Fruit fly (Drosophila melanogaster): ENCODE results near the gene rdx.

Gene rdx

DNA sequence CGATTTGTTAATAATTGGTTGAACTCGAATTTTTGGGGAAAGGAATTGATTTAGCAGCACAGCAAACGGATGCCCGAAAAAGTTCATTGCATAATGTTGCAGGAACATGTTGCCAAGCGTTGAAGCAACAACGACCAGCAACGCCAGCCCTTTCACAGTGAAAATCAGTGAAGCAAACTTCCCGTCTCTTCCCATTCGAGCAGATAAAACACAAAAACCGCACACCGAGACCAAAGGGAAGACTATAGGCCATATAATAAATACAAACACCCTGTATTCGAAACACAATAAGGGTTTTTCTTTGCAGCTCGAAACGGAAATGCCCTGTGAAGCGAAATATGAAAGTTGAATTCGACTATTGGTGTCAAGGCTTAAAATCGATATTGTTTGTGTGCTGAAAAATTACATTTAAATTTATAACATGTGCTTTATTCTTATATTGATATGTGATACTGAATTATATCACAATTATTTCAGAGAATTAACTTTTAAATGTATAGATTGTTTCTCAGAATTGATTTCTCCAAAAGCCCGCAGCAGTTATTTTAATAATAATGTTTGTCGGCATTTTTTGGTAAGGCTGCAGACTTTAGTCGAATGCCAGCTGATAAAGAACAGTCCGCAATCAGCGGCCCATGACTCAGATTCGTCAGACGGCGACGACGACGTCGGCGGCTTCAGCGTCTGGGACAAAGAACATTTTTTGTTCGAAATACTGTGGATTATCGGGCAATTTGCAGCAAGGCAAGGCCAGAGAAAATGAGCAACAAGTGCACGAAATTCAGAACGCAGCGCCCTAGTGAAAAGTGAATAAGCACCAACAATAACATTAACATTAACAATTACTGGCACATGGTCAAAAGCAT, 54.5 kb downstream of the rdx start (continued):
- no peak for TF ChIP-seq zen2 (GFP tag; IDR thresholded peaks at IDR 0.05; ENCODE audit: partially characterized antibody)
- TF ChIP-seq gce (GFP tag; IDR thresholded peaks at IDR 0.05), result no peak
- no peak for TF ChIP-seq dm (GFP tag; optimal IDR thresholded peaks at IDR 0.05)
- no peak for TF ChIP-seq CG15479 (GFP tag; optimal IDR thresholded peaks at IDR 0.05)
- no peak for TF ChIP-seq ERR (GFP tag; optimal IDR thresholded peaks at IDR 0.05)
- TF ChIP-seq gt (GFP tag; IDR thresholded peaks at IDR 0.05), result no peak
- TF ChIP-seq CG18764 (GFP tag; optimal IDR thresholded peaks at IDR 0.05), result no peak
- no peak for TF ChIP-seq CG15269 (tag; optimal IDR thresholded peaks at IDR 0.05)
- TF ChIP-seq CG4854 (GFP tag; optimal IDR thresholded peaks at IDR 0.05), result no peak
- no peak for TF ChIP-seq amos (GFP tag; IDR thresholded peaks at IDR 0.05; ENCODE audit: partially characterized antibody)
- TF ChIP-seq CG2199 (GFP tag; IDR thresholded peaks at IDR 0.05), result peak; percentile 88; the same call in 2 of the 3 replicates
- TF ChIP-seq chinmo (GFP tag; IDR thresholded peaks at IDR 0.05; ENCODE audit: partially characterized antibody), result 0 out of 4 replicates have a peak, but pooled peaks have one; percentile 52

DNA sequence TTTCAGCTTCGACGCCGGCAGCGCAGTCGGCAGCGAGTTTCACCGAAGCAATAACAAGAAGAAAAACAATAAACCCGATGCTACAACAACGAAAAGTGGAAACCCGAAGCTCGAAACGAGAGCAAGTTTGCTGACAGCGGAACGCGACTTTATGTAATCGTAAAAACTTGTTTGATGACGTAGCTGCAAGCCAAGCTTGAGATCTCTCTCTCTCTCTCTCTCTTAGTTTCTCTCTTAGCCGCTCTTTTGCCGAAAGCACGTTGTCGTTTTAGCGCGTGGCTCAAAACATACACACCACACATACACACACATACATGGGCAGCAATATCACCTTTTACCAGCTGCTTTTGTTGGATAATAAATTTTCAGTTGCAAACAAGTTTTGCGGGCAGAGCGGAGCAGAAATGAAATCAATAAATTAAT, 55.8 kb downstream of the rdx start:
- TF ChIP-seq cad (GFP tag; optimal IDR thresholded peaks at IDR 0.05), result peak; percentile 36
- TF ChIP-seq BtbVII (GFP tag; optimal IDR thresholded peaks at IDR 0.05), result peak; percentile 66
- TF ChIP-seq CG8924 (tag; optimal IDR thresholded peaks at IDR 0.05), result peak; percentile 2
- no peak for TF ChIP-seq CG10959 (GFP tag; IDR thresholded peaks at IDR 0.05)
- peak; percentile 68 for TF ChIP-seq CG12769 (tag; optimal IDR thresholded peaks at IDR 0.05)
- TF ChIP-seq CG6689 (GFP tag; IDR thresholded peaks at IDR 0.05), result no peak
- TF ChIP-seq pho (GFP tag; optimal IDR thresholded peaks at IDR 0.05), result no peak
- peak; percentile 32 for TF ChIP-seq pfk (GFP tag; optimal IDR thresholded peaks at IDR 0.05)
- 0 out of 4 replicates have a peak, but pooled peaks have one; percentile 35 for TF ChIP-seq Dll (GFP tag; IDR thresholded peaks at IDR 0.05; ENCODE audit: partially characterized antibody)
- TF ChIP-seq Deaf1 (tag; optimal IDR thresholded peaks at IDR 0.05), result peak; percentile 92
- TF ChIP-seq Pdp1 (GFP tag; optimal IDR thresholded peaks at IDR 0.05), result peak in 1 of 2 experiments; percentile 83
- no peak for TF ChIP-seq wdn (GFP tag; IDR thresholded peaks at IDR 0.05)
- TF ChIP-seq CG11398 (GFP tag; optimal IDR thresholded peaks at IDR 0.05), result no peak
- TF ChIP-seq onecut (GFP tag; IDR thresholded peaks at IDR 0.05), result peak; percentile 47
- TF ChIP-seq Med (GFP tag), result peak; percentile 50
- peak; percentile 19; the same call in 1 of the 3 replicates for TF ChIP-seq CG34224 (GFP tag; IDR thresholded peaks at IDR 0.05; ENCODE audit: partially characterized antibody)
- TF ChIP-seq cg (GFP tag; optimal IDR thresholded peaks at IDR 0.05), result peak; percentile 70
- no peak for TF ChIP-seq Poxn (GFP tag; IDR thresholded peaks at IDR 0.05)
- TF ChIP-seq yki (optimal IDR thresholded peaks at IDR 0.05), result peak; percentile 37
- TF ChIP-seq CG13287 (GFP tag; IDR thresholded peaks at IDR 0.05; ENCODE audit: partially characterized antibody), result peak; percentile 34
- peak; percentile 17 for TF ChIP-seq CG13894 (tag; optimal IDR thresholded peaks at IDR 0.05)
- TF ChIP-seq eyg (GFP tag; optimal IDR thresholded peaks at IDR 0.05), result no peak
- TF ChIP-seq sd (tag; optimal IDR thresholded peaks at IDR 0.05), result peak; percentile 24
- TF ChIP-seq Hr78 (GFP tag; optimal IDR thresholded peaks at IDR 0.05), result no peak
- peak; percentile 84 for TF ChIP-seq pros (GFP tag; optimal IDR thresholded peaks at IDR 0.05)
- TF ChIP-seq CG8765 (GFP tag; IDR thresholded peaks at IDR 0.05), result no peak
- peak; percentile 9; the same call in 1 of the 2 replicates for TF ChIP-seq vvl (GFP tag; IDR thresholded peaks at IDR 0.05)
- peak; percentile 2 for TF ChIP-seq dm (GFP tag; optimal IDR thresholded peaks at IDR 0.05)
- TF ChIP-seq pan (optimal IDR thresholded peaks at IDR 0.05), result no peak
- TF ChIP-seq pan (GFP tag; optimal IDR thresholded peaks at IDR 0.05 in 1 of 2, IDR thresholded peaks at IDR 0.05 in 1 of 2), result peak in 1 of 2 experiments; percentile 26
- TF ChIP-seq Trl (optimal IDR thresholded peaks at IDR 0.05), result peak; percentile 73 to 87
- no peak for TF ChIP-seq Trl (GFP tag; optimal IDR thresholded peaks at IDR 0.05)
- TF ChIP-seq Eip74EF (GFP tag; optimal IDR thresholded peaks at IDR 0.05), result peak in 1 of 2 experiments; percentile 20
- peak; percentile 82 for TF ChIP-seq abd-A (tag; optimal IDR thresholded peaks at IDR 0.05)
- peak; percentile 30; the same call in 1 of the 2 replicates for TF ChIP-seq unc-4 (GFP tag; IDR thresholded peaks at IDR 0.05; ENCODE audit: partially characterized antibody)
- peak; percentile 92 for TF ChIP-seq kni (GFP tag; optimal IDR thresholded peaks at IDR 0.05)

Data from whole organism, embryonic.